Worm (Caenorhabditis elegans) whole organism, late embryonic: Measurements from ENCODE around the gene dsl-5.

Experiments
- C38D4.7 ChIP-seq: fragments of 200-800 bp; sonication (Bioruptor generic); optimal IDR thresholded peaks from 2 replicates; lab custom pipeline; 2018; ENCODE audit warnings: mild to moderate bottlenecking, missing genetic modification characterization, moderate library complexity, missing compliant biosample characterization
- F13H6.1 ChIP-seq: sonication (generic microtip); optimal IDR thresholded peaks from 2 replicates; lab custom pipeline; 2016; ENCODE audit warnings: missing genetic modification characterization, missing compliant biosample characterization
- Y22D7AL.16 ChIP-seq: sonication (generic microtip); optimal IDR thresholded peaks from 2 replicates; lab custom pipeline; 2016; ENCODE audit warnings: missing genetic modification characterization, missing compliant biosample characterization
- ceh-14 ChIP-seq: sonication (generic microtip); optimal IDR thresholded peaks from 2 replicates; lab custom pipeline; 2016; ENCODE audit warnings: missing genotype, missing genetic modification characterization, missing compliant biosample characterization
- ceh-18 ChIP-seq: sonication (generic microtip); optimal IDR thresholded peaks from 2 replicates; lab custom pipeline; 2016; ENCODE audit warnings: missing genetic modification characterization, missing compliant biosample characterization
- ceh-19 ChIP-seq: fragments of 200-800 bp; sonication (Bioruptor generic); optimal IDR thresholded peaks from 2 replicates; lab custom pipeline; 2018; ENCODE audit warnings: mild to moderate bottlenecking, missing genetic modification characterization, missing compliant biosample characterization
- ceh-2 ChIP-seq: sonication (generic microtip); optimal IDR thresholded peaks from 2 replicates; lab custom pipeline; 2016; ENCODE audit warnings: missing genotype, missing genetic modification characterization, missing compliant biosample characterization
- ceh-45 ChIP-seq: fragments of 200-800 bp; sonication (Bioruptor generic); IDR thresholded peaks from 2 replicates; pipeline ENCODE4 v1.3.6; 2022; ENCODE audit warnings: missing genetic modification reagents, missing genetic modification characterization, missing compliant biosample characterization
- dve-1 ChIP-seq: sonication (generic microtip); optimal IDR thresholded peaks from 2 replicates; lab custom pipeline; 2017; ENCODE audit warnings: antibody characterized with exemption, mild to moderate bottlenecking, missing genetic modification characterization, missing compliant biosample characterization
- elt-4 ChIP-seq: sonication (generic microtip); optimal IDR thresholded peaks from 2 replicates; lab custom pipeline; 2016; ENCODE audit warnings: missing genetic modification characterization, missing compliant biosample characterization
- ets-4 ChIP-seq: sonication (generic microtip); optimal IDR thresholded peaks from 2 replicates; lab custom pipeline; 2016; ENCODE audit warnings: missing genetic modification characterization, missing compliant biosample characterization
- eyg-1 ChIP-seq: sonication (generic microtip); optimal IDR thresholded peaks from 2 replicates; lab custom pipeline; 2016; ENCODE audit warnings: missing genotype, missing genetic modification characterization, missing compliant biosample characterization
- hlh-15 ChIP-seq: sonication (generic microtip); optimal IDR thresholded peaks from 2 replicates; lab custom pipeline; 2016; ENCODE audit warnings: missing genetic modification characterization, missing compliant biosample characterization
- lim-6 ChIP-seq: sonication (generic microtip); optimal IDR thresholded peaks from 2 replicates; lab custom pipeline; 2016; ENCODE audit warnings: missing genetic modification characterization, missing compliant biosample characterization
- lin-11 ChIP-seq: fragments of 200-800 bp; sonication (Bioruptor generic); optimal IDR thresholded peaks from 2 replicates; lab custom pipeline; 2018; ENCODE audit warnings: mild to moderate bottlenecking, missing genetic modification characterization, missing compliant biosample characterization
- mec-3 ChIP-seq: sonication (generic microtip); optimal IDR thresholded peaks from 2 replicates; lab custom pipeline; 2016; ENCODE audit warnings: borderline replicate concordance, missing genetic modification characterization, missing compliant biosample characterization
- nfya-1 ChIP-seq: sonication (generic microtip); optimal IDR thresholded peaks from 2 replicates; lab custom pipeline; 2017; ENCODE audit warnings: missing genetic modification characterization, mild to moderate bottlenecking, missing compliant biosample characterization, antibody characterized with exemption, moderate library complexity
- nhr-11 ChIP-seq: fragments of 150-350 bp; optimal IDR thresholded peaks from 2 replicates; lab custom pipeline; 2014; ENCODE audit warnings: missing biosample characterization, missing genetic modification characterization
- npax-4 ChIP-seq: sonication (generic microtip); optimal IDR thresholded peaks from 2 replicates; lab custom pipeline; 2016; ENCODE audit warnings: missing genetic modification characterization, missing compliant biosample characterization
- pha-2 ChIP-seq: sonication (generic microtip); optimal IDR thresholded peaks from 2 replicates; lab custom pipeline; 2017; ENCODE audit warnings: mild to moderate bottlenecking, missing genetic modification characterization, missing compliant biosample characterization
- pha-4 ChIP-seq: fragments of 150-350 bp; optimal IDR thresholded peaks from 2 replicates; lab custom pipeline; 2018; ENCODE audit warnings: missing biosample characterization, missing genetic modification reagents, missing genetic modification characterization
- pros-1 ChIP-seq: fragments of 150-350 bp; optimal IDR thresholded peaks from 2 replicates; lab custom pipeline; 2014; ENCODE audit warnings: missing biosample characterization, missing genetic modification reagents, missing genetic modification characterization
- ref-2 ChIP-seq: sonication (generic microtip); optimal IDR thresholded peaks from 2 replicates; lab custom pipeline; 2016; ENCODE audit warnings: missing genetic modification characterization, missing compliant biosample characterization
- rnt-1 ChIP-seq: sonication (generic microtip); optimal IDR thresholded peaks from 2 replicates; lab custom pipeline; 2016; ENCODE audit warnings: missing genetic modification characterization, missing compliant biosample characterization
- sdc-2 ChIP-seq: sonication (generic microtip); optimal IDR thresholded peaks from 2 replicates; lab custom pipeline; 2016; ENCODE audit warnings: missing genotype, missing genetic modification characterization, missing compliant biosample characterization
- sox-2 ChIP-seq: fragments of 200-800 bp; sonication (Bioruptor generic); IDR thresholded peaks from 2 replicates; pipeline ENCODE4 v1.3.6; 2022; ENCODE audit warnings: missing genetic modification reagents, missing genetic modification characterization, missing compliant biosample characterization
- syd-9 ChIP-seq: sonication (generic microtip); optimal IDR thresholded peaks from 2 replicates; lab custom pipeline; 2016; ENCODE audit warnings: mild to moderate bottlenecking, missing genetic modification characterization, moderate library complexity, missing compliant biosample characterization
- ttx-3 ChIP-seq: sonication (generic microtip); optimal IDR thresholded peaks from 2 replicates; lab custom pipeline; 2016; ENCODE audit warnings: missing genetic modification reagents, missing genetic modification characterization, missing compliant biosample characterization
- unc-3 ChIP-seq, 2 experiments: fragments of 200-800 bp in 1 of 2; sonication (Bioruptor generic) in 1 of 2; sonication (generic microtip) in 1 of 2; conservative IDR thresholded peaks in 1 of 2; optimal IDR thresholded peaks in 1 of 2; 2 replicates each; pipeline versions ENCODE4 v1.3.6 to Lab custom; 2016 to 2022; ENCODE audit warnings: missing compliant biosample characterization in 2 of 2, missing genetic modification characterization in 2 of 2, missing genetic modification reagents in 1 of 2
- unc-42 ChIP-seq: sonication (generic microtip); optimal IDR thresholded peaks from 2 replicates; lab custom pipeline; 2016; ENCODE audit warnings: missing genotype, missing genetic modification characterization, missing compliant biosample characterization
- zip-5 ChIP-seq: sonication (generic microtip); optimal IDR thresholded peaks from 2 replicates; lab custom pipeline; 2016; ENCODE audit warnings: missing genetic modification characterization, missing compliant biosample characterization
- ztf-16 ChIP-seq: sonication (generic microtip); optimal IDR thresholded peaks from 2 replicates; lab custom pipeline; 2017; ENCODE audit warnings: missing genetic modification characterization, missing compliant biosample characterization

Gene dsl-5

DNA sequence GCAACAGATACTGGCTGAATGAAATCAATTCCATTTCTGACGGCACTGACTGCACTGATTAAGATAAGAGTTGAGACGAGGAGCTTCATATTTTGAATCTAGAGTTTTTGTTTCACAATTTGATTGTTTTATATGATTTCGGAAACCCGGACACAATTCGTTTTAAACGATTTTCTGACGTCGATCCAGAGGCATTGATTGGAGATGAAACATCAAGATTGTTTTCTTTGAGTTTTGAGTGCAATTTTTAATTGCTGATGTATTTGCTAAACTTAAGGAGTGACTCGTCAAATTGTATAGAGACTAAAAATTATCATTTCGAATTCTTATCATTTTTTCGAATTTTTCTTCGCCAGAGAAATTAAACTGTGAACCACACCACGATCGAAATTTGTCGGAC is 7.0 kb upstream of the dsl-5 start, which contains the start of gene lys-6:
TSS of gene lys-6 (minus strand) at position 101 of the 400 bp plus-strand sequence.
- TF ChIP-seq ceh-45 (GFP tag; lab: Robert Waterston, UW): no peak
- no peak for TF ChIP-seq ets-4
- TF ChIP-seq ztf-16 (tag; lab: Kevin White, UChicago): no peak
- TF ChIP-seq elt-4 (tag; lab: Kevin White, UChicago): no peak
- TF ChIP-seq sox-2 (GFP tag; lab: Robert Waterston, UW): no peak
- TF ChIP-seq C38D4.7 (GFP tag; lab: Kevin White, UChicago): no peak
- no peak for TF ChIP-seq ref-2 (tag; lab: Kevin White, UChicago)
- TF ChIP-seq ceh-19: no peak
- no peak for TF ChIP-seq ceh-2 (tag; lab: Kevin White, UChicago)
- TF ChIP-seq pros-1 (tag; lab: Kevin White, UChicago): no peak
- TF ChIP-seq pha-4 (tag; lab: Kevin White, UChicago): no peak
- no peak for TF ChIP-seq lin-11 (tag; lab: Kevin White, UChicago)
- no peak for TF ChIP-seq unc-3 (GFP tag; conservative IDR thresholded peaks at IDR 0.05; lab: Robert Waterston, UW)
- no peak for TF ChIP-seq unc-3 (tag; optimal IDR thresholded peaks at IDR 0.05; lab: Kevin White, UChicago)
- TF ChIP-seq lim-6 (tag; lab: Kevin White, UChicago): no peak
- no peak for TF ChIP-seq F13H6.1 (tag; lab: Kevin White, UChicago)
- no peak for TF ChIP-seq pha-2
- no peak for TF ChIP-seq rnt-1 (tag; lab: Kevin White, UChicago)
- TF ChIP-seq, all 69 proteins: peak for 0

DNA sequence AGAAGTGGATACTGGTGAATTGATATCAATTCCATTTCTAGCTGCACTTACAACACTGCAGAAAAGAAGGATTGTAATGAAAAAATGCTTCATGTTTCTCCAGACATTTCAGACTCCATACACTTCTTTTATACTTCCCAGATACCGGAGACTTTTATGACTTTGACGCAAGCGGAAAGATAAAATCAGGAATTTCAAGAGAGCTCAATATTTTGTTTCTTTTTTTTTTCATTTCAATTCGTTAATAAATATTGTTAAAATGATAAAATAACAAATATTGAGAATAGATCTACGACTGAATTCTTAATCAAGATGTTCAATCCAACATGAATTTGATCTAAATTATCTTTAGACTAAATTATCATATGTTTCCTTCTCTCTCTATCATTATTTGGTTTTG is 4.7 kb upstream of the dsl-5 start, which contains the start of gene lys-5:
TSS of gene lys-5 (minus strand) at position 101 of the 400 bp plus-strand sequence.
- TF ChIP-seq pha-4 (tag; lab: Kevin White, UChicago) (no peak), elt-4 (tag; lab: Kevin White, UChicago) (no peak), zip-5 (tag; lab: Kevin White, UChicago) (no peak), sdc-2 (tag; lab: Kevin White, UChicago) (no peak), dve-1 (tag; lab: Kevin White, UChicago) (no peak), ztf-16 (tag; lab: Kevin White, UChicago) (no peak), lin-11 (tag; lab: Kevin White, UChicago) (no peak), ceh-18 (tag; lab: Kevin White, UChicago) (no peak)

ce11 chrIV:11623759-11624287 is 3.0 kb upstream of the dsl-5 start:
- no peak for TF ChIP-seq ceh-14 (tag; lab: Kevin White, UChicago)
- no peak for TF ChIP-seq F13H6.1 (tag; lab: Kevin White, UChicago)
- no peak for TF ChIP-seq sdc-2 (tag; lab: Kevin White, UChicago)
- TF ChIP-seq eyg-1 (tag; lab: Kevin White, UChicago): no peak
- no peak for TF ChIP-seq npax-4
- TF ChIP-seq hlh-15: no peak
- TF ChIP-seq pha-2: no peak
- no peak for TF ChIP-seq ceh-2 (tag; lab: Kevin White, UChicago)
- no peak for TF ChIP-seq unc-42 (tag; lab: Kevin White, UChicago)
- TF ChIP-seq ceh-19: no peak
- TF ChIP-seq Y22D7AL.16 (tag; lab: Kevin White, UChicago): no peak
- TF ChIP-seq nfya-1 (tag; lab: Kevin White, UChicago): no peak
- no peak for TF ChIP-seq mec-3 (tag; lab: Kevin White, UChicago)
- TF ChIP-seq syd-9 (tag; lab: Kevin White, UChicago): no peak

DNA sequence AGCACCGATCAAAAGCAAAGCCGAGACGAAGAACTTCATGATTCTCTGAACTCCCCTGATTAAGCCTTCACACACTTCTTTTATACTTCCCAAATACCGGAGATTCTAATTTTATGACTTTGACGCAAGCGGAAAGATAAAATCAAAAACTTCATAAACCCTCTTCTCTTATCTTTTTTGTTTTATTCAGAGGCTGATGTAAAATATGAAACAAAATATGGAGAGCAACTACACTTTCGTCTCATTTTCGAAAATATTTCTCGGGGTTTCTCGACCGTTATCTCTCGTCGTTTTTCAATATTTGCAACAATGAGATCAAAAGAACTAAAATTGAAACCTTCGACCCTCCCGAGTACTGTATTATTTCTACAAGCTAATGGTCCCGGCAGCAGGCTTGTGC is 2.3 kb upstream of the dsl-5 start, which contains the start of gene lys-4:
TSS of gene lys-4 (minus strand) at position 115 of the 400 bp plus-strand sequence.
- no peak for TF ChIP-seq pha-2
- no peak for TF ChIP-seq hlh-15
- TF ChIP-seq pros-1 (tag; lab: Kevin White, UChicago): no peak
- TF ChIP-seq nhr-11 (tag; lab: Kevin White, UChicago): no peak
- TF ChIP-seq syd-9 (tag; lab: Kevin White, UChicago): no peak
- no peak for TF ChIP-seq sox-2 (GFP tag; lab: Robert Waterston, UW)
- TF ChIP-seq ttx-3 (tag; lab: Kevin White, UChicago): no peak
